Fruit fly (Drosophila melanogaster) whole organism, embryonic: ENCODE results near the gene Tfb4.

ENCODE experiments used
- Asciz ChIP-seq: fragments of 200-800 bp; sonication (Bioruptor generic); optimal IDR thresholded peaks from 2 replicates; lab custom pipeline; 2017; ENCODE audit warnings: missing biosample characterization, mild to moderate bottlenecking, missing genetic modification characterization, missing genetic modification reagents
- CG10959 ChIP-seq: fragments of 200-800 bp; sonication (Bioruptor generic); IDR thresholded peaks from 2 replicates; pipeline ENCODE4 v1.3.6; 2022; ENCODE audit warnings: missing biosample characterization, missing genetic modification characterization
- CG13287 ChIP-seq: fragments of 200-800 bp; sonication (Bioruptor generic); IDR thresholded peaks from 2 replicates; pipeline ENCODE4 v1.3.6; 2022; ENCODE audit warnings: missing biosample characterization, missing genetic modification characterization; ENCODE audit not compliant: partially characterized antibody
- CG3065 ChIP-seq: fragments of 200-800 bp; sonication (Bioruptor generic); optimal IDR thresholded peaks from 2 replicates; lab custom pipeline; 2016; ENCODE audit warnings: missing biosample characterization, missing genetic modification characterization
- CG3281 ChIP-seq: fragments of 200-800 bp; sonication (Bioruptor generic); optimal IDR thresholded peaks from 3 replicates; lab custom pipeline; 2017; ENCODE audit warnings: missing biosample characterization, mild to moderate bottlenecking, missing genetic modification characterization
- CG4707 ChIP-seq: fragments of 200-800 bp; sonication (Bioruptor generic); optimal IDR thresholded peaks from 2 replicates; lab custom pipeline; 2018; ENCODE audit warnings: missing biosample characterization, mild to moderate bottlenecking, missing genetic modification characterization, moderate library complexity
- CG7271 ChIP-seq: fragments of 200-800 bp; sonication (Bioruptor generic); optimal IDR thresholded peaks from 2 replicates; lab custom pipeline; 2018; ENCODE audit warnings: missing biosample characterization, mild to moderate bottlenecking, missing genetic modification characterization, moderate library complexity
- Mes4 ChIP-seq: fragments of 200-800 bp; sonication (Bioruptor generic); optimal IDR thresholded peaks from 2 replicates; lab custom pipeline; 2016; ENCODE audit warnings: missing biosample characterization, missing genetic modification characterization
- br ChIP-seq: fragments of >200 bp; optimal IDR thresholded peaks from 2 replicates; lab custom pipeline; 2017
- jumu ChIP-seq: fragments of 200-800 bp; sonication (Bioruptor generic); optimal IDR thresholded peaks from 3 replicates; lab custom pipeline; 2016; ENCODE audit warnings: missing biosample characterization, missing genetic modification characterization
- kay ChIP-seq: fragments of 200-800 bp; sonication (Bioruptor generic); optimal IDR thresholded peaks from 2 replicates; lab custom pipeline; 2016; ENCODE audit warnings: missing biosample characterization, missing genetic modification characterization
- kni ChIP-seq: fragments of 200-800 bp; sonication (Bioruptor generic); optimal IDR thresholded peaks from 3 replicates; lab custom pipeline; 2017; ENCODE audit warnings: mild to moderate bottlenecking, missing biosample characterization, missing genetic modification reagents, missing genetic modification characterization
- knrl ChIP-seq: fragments of 200-800 bp; sonication (Bioruptor generic); IDR thresholded peaks from 3 replicates; pipeline ENCODE4 v1.3.6; 2022; ENCODE audit warnings: missing biosample characterization, missing genetic modification characterization; ENCODE audit not compliant: partially characterized antibody

DNA sequence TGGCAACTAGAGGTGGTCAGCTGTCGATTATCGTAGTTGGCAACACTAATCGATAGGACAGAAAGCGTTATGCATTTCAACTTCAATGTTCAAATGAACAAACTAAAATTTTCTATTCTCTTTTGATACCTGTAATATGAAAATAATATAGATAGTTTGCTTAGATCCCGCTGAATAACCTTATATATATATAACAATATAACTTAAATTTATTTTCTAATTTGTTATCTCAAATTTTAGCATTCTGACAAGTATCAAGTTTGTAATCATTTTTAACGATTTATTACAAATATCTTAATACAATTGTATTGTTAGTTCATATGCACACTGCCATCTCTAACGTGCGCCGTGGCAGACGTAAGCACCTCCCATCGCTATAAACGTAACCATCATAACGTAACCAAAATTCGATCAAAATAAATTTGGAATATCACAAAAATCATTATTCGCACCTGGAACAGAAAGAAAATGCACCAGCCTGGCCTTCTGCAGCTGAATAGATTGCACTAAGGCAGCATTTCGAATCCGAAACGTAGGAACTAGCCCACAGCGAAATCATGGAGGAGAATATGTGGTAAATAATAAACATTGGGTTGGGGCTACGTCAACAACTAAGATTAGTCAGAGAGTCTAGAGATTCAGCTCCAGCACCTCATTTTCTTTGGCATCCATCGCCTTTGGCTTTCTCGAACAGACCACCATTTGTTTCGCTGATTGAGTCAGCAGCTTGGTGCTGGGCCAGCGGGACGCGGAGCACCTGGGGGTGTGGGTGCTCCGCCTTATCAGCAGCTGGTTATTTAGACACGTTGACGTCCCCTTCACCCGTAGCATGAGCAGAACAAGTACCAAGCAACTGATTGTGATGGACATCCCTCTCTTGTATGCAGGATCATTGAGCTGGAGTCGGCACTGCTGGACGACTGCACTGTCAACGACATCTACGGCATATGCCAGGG lies 21.3 kb downstream of the Tfb4 start, which contains the start of the genes Pino and TBC1D23:
- TF ChIP-seq Mes4 (GFP tag; lab: Kevin White, UChicago) (no peak), CG3065 (GFP tag; lab: Kevin White, UChicago) (peak; percentile 5), jumu (peak; percentile 6), kni (no peak), CG10959 (no peak), Asciz (GFP tag; lab: Kevin White, UChicago) (peak; percentile 19), knrl (peak; percentile 84), CG13287 (GFP tag; lab: Robert Waterston, UW) (peak; percentile 76), br (lab: Kevin White, UChicago) (no peak), CG3281 (GFP tag; lab: Kevin White, UChicago) (peak; percentile 67), CG4707 (no peak), kay (GFP tag; lab: Kevin White, UChicago) (no peak), CG7271 (tag; lab: Kevin White, UChicago) (no peak)
